Worm (Caenorhabditis elegans) whole organism, L3 larva: ENCODE measurements around the gene K10B3.5.

Source experiments
- ZK546.5 ChIP-seq: sonication (generic microtip); optimal IDR thresholded peaks from 2 replicates; lab custom pipeline; 2017; ENCODE audit warnings: missing biosample characterization, missing genetic modification characterization
- ama-1 ChIP-seq: fragments of 150-350 bp; optimal IDR thresholded peaks from 2 replicates; lab custom pipeline; 2018
- ceh-16 ChIP-seq: sonication (generic microtip); optimal IDR thresholded peaks from 2 replicates; lab custom pipeline; 2017; ENCODE audit warnings: missing biosample characterization, missing genetic modification characterization
- ceh-28 ChIP-seq: fragments of 150-350 bp; optimal IDR thresholded peaks from 2 replicates; lab custom pipeline; 2014; ENCODE audit warnings: missing biosample characterization, missing genetic modification reagents, missing genetic modification characterization
- ceh-82 ChIP-seq: fragments of 150-350 bp; optimal IDR thresholded peaks from 2 replicates; lab custom pipeline; 2014; ENCODE audit warnings: missing biosample characterization, missing genetic modification characterization
- ceh-9 ChIP-seq: sonication (generic microtip); optimal IDR thresholded peaks from 2 replicates; lab custom pipeline; 2018; ENCODE audit warnings: missing biosample characterization, missing genetic modification characterization
- daf-12 ChIP-seq: fragments of 150-350 bp; optimal IDR thresholded peaks from 2 replicates; lab custom pipeline; 2014; ENCODE audit warnings: missing biosample characterization, missing genetic modification reagents, missing genetic modification characterization
- egl-5 ChIP-seq: fragments of 150-350 bp; optimal IDR thresholded peaks from 2 replicates; lab custom pipeline; 2017; ENCODE audit warnings: missing biosample characterization, missing genetic modification reagents, missing genetic modification characterization, inconsistent platforms
- elt-2 ChIP-seq: sonication (generic microtip); optimal IDR thresholded peaks from 2 replicates; lab custom pipeline; 2016; ENCODE audit warnings: missing genetic modification reagents, mild to moderate bottlenecking, missing genetic modification characterization, missing compliant biosample characterization
- eor-1 ChIP-seq, 2 experiments: fragments of 150-350 bp; optimal IDR thresholded peaks; 2 replicates each; lab custom pipeline; 2014 to 2018; ENCODE audit warnings: missing biosample characterization in 2 of 2, missing genetic modification characterization in 2 of 2
- fkh-10 ChIP-seq: sonication (generic microtip); optimal IDR thresholded peaks from 2 replicates; lab custom pipeline; 2017; ENCODE audit warnings: missing biosample characterization, missing genetic modification reagents, missing genetic modification characterization
- fkh-2 ChIP-seq: fragments of 150-350 bp; optimal IDR thresholded peaks from 2 replicates; lab custom pipeline; 2014; ENCODE audit warnings: missing biosample characterization, missing genetic modification reagents, missing genetic modification characterization
- fos-1 ChIP-seq: fragments of 150-350 bp; optimal IDR thresholded peaks from 2 replicates; lab custom pipeline; 2014; ENCODE audit warnings: missing biosample characterization, missing genetic modification characterization
- hmg-11 ChIP-seq: sonication (generic microtip); optimal IDR thresholded peaks from 2 replicates; lab custom pipeline; 2016; ENCODE audit warnings: missing genetic modification characterization, missing compliant biosample characterization
- jun-1 ChIP-seq: fragments of 150-350 bp; optimal IDR thresholded peaks from 2 replicates; lab custom pipeline; 2014; ENCODE audit warnings: missing biosample characterization, missing genetic modification reagents, missing genetic modification characterization
- lsy-12 ChIP-seq: sonication (generic microtip); optimal IDR thresholded peaks from 2 replicates; lab custom pipeline; 2016; ENCODE audit warnings: mild to moderate bottlenecking, missing genetic modification characterization, missing compliant biosample characterization
- mml-1 ChIP-seq: fragments of 150-350 bp; sonication (generic microtip); optimal IDR thresholded peaks from 3 replicates; lab custom pipeline; 2014; ENCODE audit warnings: missing biosample characterization, missing genetic modification characterization
- nfya-1 ChIP-seq: sonication (generic microtip); optimal IDR thresholded peaks from 2 replicates; lab custom pipeline; 2017; ENCODE audit warnings: missing genetic modification characterization, mild to moderate bottlenecking, missing compliant biosample characterization, antibody characterized with exemption, moderate library complexity; ENCODE audit not compliant: insufficient read depth
- nhr-11 ChIP-seq: fragments of 150-350 bp; optimal IDR thresholded peaks from 2 replicates; lab custom pipeline; 2014; ENCODE audit warnings: missing biosample characterization, missing genetic modification characterization
- nhr-12 ChIP-seq: fragments of 150-350 bp; optimal IDR thresholded peaks from 2 replicates; lab custom pipeline; 2014; ENCODE audit warnings: missing biosample characterization, missing genetic modification characterization
- nhr-23 ChIP-seq: fragments of 150-350 bp; optimal IDR thresholded peaks from 2 replicates; lab custom pipeline; 2014; ENCODE audit warnings: missing biosample characterization, missing genetic modification reagents, missing genetic modification characterization
- nhr-237 ChIP-seq: fragments of 150-350 bp; optimal IDR thresholded peaks from 2 replicates; lab custom pipeline; 2014; ENCODE audit warnings: missing biosample characterization, missing genetic modification characterization
- nhr-25 ChIP-seq: sonication (generic microtip); optimal IDR thresholded peaks from 2 replicates; lab custom pipeline; 2017; ENCODE audit warnings: missing biosample characterization, missing genetic modification characterization
- nhr-28 ChIP-seq: fragments of 150-350 bp; optimal IDR thresholded peaks from 2 replicates; lab custom pipeline; 2014; ENCODE audit warnings: missing biosample characterization, missing genetic modification characterization
- nhr-43 ChIP-seq: sonication (generic microtip); optimal IDR thresholded peaks from 2 replicates; lab custom pipeline; 2016; ENCODE audit warnings: mild to moderate bottlenecking, missing genetic modification characterization, missing compliant biosample characterization; ENCODE audit not compliant: poor library complexity, severe bottlenecking
- nhr-76 ChIP-seq: fragments of 150-350 bp; sonication (generic microtip); optimal IDR thresholded peaks from 5 replicates; lab custom pipeline; 2014; ENCODE audit warnings: missing biosample characterization, missing genetic modification characterization
- nhr-77 ChIP-seq: fragments of 150-350 bp; optimal IDR thresholded peaks from 2 replicates; lab custom pipeline; 2014; ENCODE audit warnings: missing biosample characterization, missing genetic modification characterization
- pha-4 ChIP-seq: fragments of 150-350 bp; optimal IDR thresholded peaks from 2 replicates; lab custom pipeline; 2014; ENCODE audit warnings: missing biosample characterization, missing genetic modification reagents, missing genetic modification characterization
- pqm-1 ChIP-seq: fragments of 150-350 bp; optimal IDR thresholded peaks from 2 replicates; lab custom pipeline; 2017; ENCODE audit warnings: missing biosample characterization, missing genetic modification characterization, inconsistent platforms
- sea-2 ChIP-seq: fragments of 150-350 bp; sonication (generic microtip); optimal IDR thresholded peaks from 4 replicates; lab custom pipeline; 2014; ENCODE audit warnings: missing biosample characterization, missing genetic modification reagents, missing genetic modification characterization
- skn-1 ChIP-seq: fragments of 150-350 bp; optimal IDR thresholded peaks from 2 replicates; lab custom pipeline; 2014; ENCODE audit warnings: missing biosample characterization, missing genetic modification characterization
- tbx-2 ChIP-seq: sonication (generic microtip); optimal IDR thresholded peaks from 2 replicates; lab custom pipeline; 2016; ENCODE audit warnings: mild to moderate bottlenecking, missing genetic modification characterization, missing compliant biosample characterization
- unc-62 ChIP-seq: fragments of 150-350 bp; sonication (generic microtip); optimal IDR thresholded peaks from 4 replicates; lab custom pipeline; 2014; ENCODE audit warnings: missing biosample characterization, missing genetic modification reagents, missing genetic modification characterization
- ztf-11 ChIP-seq: fragments of 150-350 bp; optimal IDR thresholded peaks from 2 replicates; lab custom pipeline; 2014; ENCODE audit warnings: missing biosample characterization, missing genetic modification characterization

The K10B3.5 gene

ce11 chrX:3063274-3063673, 43.0 kb downstream of the K10B3.5 start, which contains the start of gene ceh-30:
TSS of gene ceh-30 (plus strand) at chrX:3063574.
- TF ChIP-seq elt-2 (tag; lab: Kevin White, UChicago): no peak

- TF ChIP-seq ceh-28 (no peak), nhr-11 (tag; lab: Kevin White, UChicago) (no peak), ama-1 (no peak), jun-1 (tag; lab: Kevin White, UChicago) (no peak), sea-2 (GFP tag; lab: Kevin White, UChicago) (no peak), eor-1 (tag; optimal IDR thresholded peaks at IDR 0.05; lab: Kevin White, UChicago) (no peak), ztf-11 (no peak), tbx-2 (tag; lab: Kevin White, UChicago) (no peak), ZK546.5 (no peak), nhr-237 (tag; lab: Kevin White, UChicago) (no peak), pqm-1 (tag; lab: Kevin White, UChicago) (no peak), nhr-77 (no peak), nhr-12 (no peak)
Measured at ce11 chrX:3061698-3062097, 44.6 kb downstream of the K10B3.5 start.

- TF ChIP-seq tbx-2 (tag; lab: Kevin White, UChicago): no peak
- no peak for TF ChIP-seq sea-2 (GFP tag; lab: Kevin White, UChicago)
- no peak for TF ChIP-seq daf-12 (tag; lab: Kevin White, UChicago)
- TF ChIP-seq skn-1: no peak
- no peak for TF ChIP-seq pha-4 (tag; lab: Kevin White, UChicago)
- TF ChIP-seq fkh-2 (tag; lab: Kevin White, UChicago): no peak
- TF ChIP-seq lsy-12 (tag; lab: Kevin White, UChicago): no peak
- TF ChIP-seq fos-1: no peak
- no peak for TF ChIP-seq pqm-1 (tag; lab: Kevin White, UChicago)
- no peak for TF ChIP-seq fkh-10 (GFP tag; lab: Kevin White, UChicago)
- TF ChIP-seq unc-62 (GFP tag; lab: Kevin White, UChicago): no peak
- TF ChIP-seq egl-5: no peak
- TF ChIP-seq nhr-43 (tag; lab: Kevin White, UChicago): no peak
- no peak for TF ChIP-seq ceh-16 (tag; lab: Kevin White, UChicago)
- TF ChIP-seq nfya-1 (tag; lab: Kevin White, UChicago): no peak
Measured at ce11 chrX:3059299-3059698, 47.0 kb downstream of the K10B3.5 start, which contains the start of gene rsef-1. TSS of gene rsef-1 (minus strand) at chrX:3059399.

ce11 chrX:3057656-3058055, 48.6 kb downstream of the K10B3.5 start:
- TF ChIP-seq fkh-2 (tag; lab: Kevin White, UChicago) (no peak), elt-2 (tag; lab: Kevin White, UChicago) (no peak), ceh-9 (no peak), nhr-23 (tag; lab: Kevin White, UChicago) (no peak), nhr-12 (no peak), pha-4 (tag; lab: Kevin White, UChicago) (no peak), nhr-25 (no peak)

- no peak for TF ChIP-seq nfya-1 (tag; lab: Kevin White, UChicago)
- no peak for TF ChIP-seq fkh-10 (GFP tag; lab: Kevin White, UChicago)
- no peak for TF ChIP-seq nhr-25
- TF ChIP-seq nhr-28 (tag; lab: Kevin White, UChicago): no peak
- TF ChIP-seq elt-2 (tag; lab: Kevin White, UChicago): no peak
- TF ChIP-seq ceh-82: no peak
- TF ChIP-seq nhr-76: no peak
- no peak for TF ChIP-seq hmg-11 (tag; lab: Kevin White, UChicago)
- TF ChIP-seq nhr-43 (tag; lab: Kevin White, UChicago): no peak
- no peak for TF ChIP-seq daf-12 (tag; lab: Kevin White, UChicago)
- no peak for TF ChIP-seq mml-1
- TF ChIP-seq unc-62 (GFP tag; lab: Kevin White, UChicago): no peak
- TF ChIP-seq ztf-11: no peak
- no peak for TF ChIP-seq nhr-237 (tag; lab: Kevin White, UChicago)
Measured at ce11 chrX:3056098-3056497, 50.2 kb downstream of the K10B3.5 start.
